Fruit fly (Drosophila melanogaster) whole organism, embryonic: ENCODE results near the gene Hecw.

ENCODE experiments used
- Atf3 ChIP-seq: fragments of 200-800 bp; sonication (Bioruptor generic); optimal IDR thresholded peaks from 3 replicates; lab custom pipeline; 2016; ENCODE audit warnings: missing biosample characterization, missing genetic modification characterization
- CG10366 ChIP-seq: fragments of 200-800 bp; sonication (Bioruptor generic); IDR thresholded peaks from 2 replicates; pipeline ENCODE4 v1.3.6; 2022; ENCODE audit warnings: missing biosample characterization, missing genetic modification characterization
- CG12236 ChIP-seq: fragments of 200-800 bp; sonication (Bioruptor generic); optimal IDR thresholded peaks from 2 replicates; lab custom pipeline; 2016; ENCODE audit warnings: missing biosample characterization, missing genetic modification characterization
- CG14710 ChIP-seq: fragments of 200-800 bp; sonication (Bioruptor generic); optimal IDR thresholded peaks from 3 replicates; lab custom pipeline; 2019; ENCODE audit warnings: missing biosample characterization, mild to moderate bottlenecking, missing genetic modification characterization, moderate library complexity
- CG15073 ChIP-seq: fragments of 200-800 bp; sonication (Bioruptor generic); optimal IDR thresholded peaks from 2 replicates; lab custom pipeline; 2016; ENCODE audit warnings: missing biosample characterization, missing genetic modification characterization
- CG1529 ChIP-seq: fragments of 200-800 bp; sonication (Bioruptor generic); optimal IDR thresholded peaks from 3 replicates; lab custom pipeline; 2018; ENCODE audit warnings: missing biosample characterization, missing genetic modification characterization
- CG15514 ChIP-seq: fragments of 200-800 bp; sonication (Bioruptor generic); optimal IDR thresholded peaks from 3 replicates; lab custom pipeline; 2017; ENCODE audit warnings: missing biosample characterization, missing genetic modification characterization, mild to moderate bottlenecking, moderate library complexity, missing genetic modification reagents
- CG15696 ChIP-seq: fragments of 200-800 bp; sonication (Bioruptor generic); optimal IDR thresholded peaks from 2 replicates; lab custom pipeline; 2019; ENCODE audit warnings: missing biosample characterization, mild to moderate bottlenecking, missing genetic modification characterization, moderate library complexity
- CG16813 ChIP-seq: fragments of 200-800 bp; sonication (Bioruptor generic); IDR thresholded peaks from 3 replicates; pipeline ENCODE4 v1.3.6; 2022; ENCODE audit warnings: missing biosample characterization, missing genetic modification characterization; ENCODE audit not compliant: partially characterized antibody
- CG1792 ChIP-seq: fragments of 200-800 bp; sonication (Bioruptor generic); optimal IDR thresholded peaks from 2 replicates; lab custom pipeline; 2016; ENCODE audit warnings: missing biosample characterization, missing genetic modification characterization
- CG30403 ChIP-seq: fragments of 200-800 bp; sonication (Bioruptor generic); optimal IDR thresholded peaks from 3 replicates; lab custom pipeline; 2016; ENCODE audit warnings: missing biosample characterization, missing genetic modification characterization
- CG31224 ChIP-seq: fragments of 200-800 bp; sonication (Bioruptor generic); IDR thresholded peaks from 2 replicates; pipeline ENCODE4 v1.3.6; 2022; ENCODE audit warnings: missing biosample characterization, missing genetic modification characterization
- CG4360 ChIP-seq: fragments of 200-800 bp; sonication (Bioruptor generic); IDR thresholded peaks from 2 replicates; pipeline ENCODE4 v1.3.6; 2022; ENCODE audit warnings: missing biosample characterization, missing genetic modification characterization
- CG7786 ChIP-seq: fragments of 200-800 bp; sonication (Bioruptor generic); optimal IDR thresholded peaks from 2 replicates; lab custom pipeline; 2016; ENCODE audit warnings: missing biosample characterization, missing genetic modification characterization
- CHES-1-like ChIP-seq: fragments of 200-800 bp; sonication (Bioruptor generic); optimal IDR thresholded peaks from 2 replicates; lab custom pipeline; 2016; ENCODE audit warnings: missing biosample characterization, missing genetic modification characterization
- D ChIP-seq, 2 experiments: fragments of 200-800 bp in 1 of 2; fragments of >200 bp in 1 of 2; sonication (Bioruptor generic) in 1 of 2; optimal IDR thresholded peaks; 2 replicates in 1 of 2; 3 replicates in 1 of 2; lab custom pipeline; 2017; ENCODE audit warnings: mild to moderate bottlenecking in 1 of 2, missing biosample characterization in 1 of 2, missing genetic modification characterization in 1 of 2, missing genetic modification reagents in 1 of 2
- Dip3 ChIP-seq: fragments of 200-800 bp; sonication (Bioruptor generic); optimal IDR thresholded peaks from 3 replicates; lab custom pipeline; 2016; ENCODE audit warnings: missing biosample characterization, missing genetic modification characterization
- Drgx ChIP-seq: fragments of 200-800 bp; sonication (Bioruptor generic); IDR thresholded peaks from 2 replicates; pipeline ENCODE4 v1.3.6; 2022; ENCODE audit warnings: missing biosample characterization, missing genetic modification characterization
- Elba2 ChIP-seq: fragments of 200-800 bp; sonication (Bioruptor generic); optimal IDR thresholded peaks from 3 replicates; lab custom pipeline; 2016; ENCODE audit warnings: missing biosample characterization, missing genetic modification characterization
- Lim3 ChIP-seq: fragments of 200-800 bp; sonication (Bioruptor generic); IDR thresholded peaks from 2 replicates; pipeline ENCODE4 v1.3.6; 2022; ENCODE audit warnings: missing biosample characterization, missing genetic modification characterization
- Nf-YB ChIP-seq: fragments of 200-800 bp; sonication (Bioruptor generic); optimal IDR thresholded peaks from 3 replicates; lab custom pipeline; 2019; ENCODE audit warnings: missing biosample characterization, mild to moderate bottlenecking, missing genetic modification characterization, moderate library complexity
- Rfx ChIP-seq: fragments of 200-800 bp; sonication (Bioruptor generic); IDR thresholded peaks from 2 replicates; pipeline ENCODE4 v1.3.6; 2022; ENCODE audit warnings: missing biosample characterization, missing genetic modification characterization
- Six4 ChIP-seq: fragments of 200-800 bp; sonication (Bioruptor generic); optimal IDR thresholded peaks from 2 replicates; lab custom pipeline; 2016; ENCODE audit warnings: missing biosample characterization, missing genetic modification characterization
- Sox100B ChIP-seq: fragments of 200-800 bp; sonication (Bioruptor generic); optimal IDR thresholded peaks from 3 replicates; lab custom pipeline; 2018; ENCODE audit warnings: missing biosample characterization, mild to moderate bottlenecking, missing genetic modification characterization
- Trl ChIP-seq, 3 experiments: fragments of >200 bp in 2 of 3; fragments of 200-800 bp in 1 of 3; sonication (Bioruptor generic) in 1 of 3; optimal IDR thresholded peaks; 2 replicates in 1 of 3; 3 replicates in 2 of 3; lab custom pipeline; 2016 to 2017; ENCODE audit warnings: missing biosample characterization in 1 of 3, missing genetic modification characterization in 1 of 3
- bcd ChIP-seq: fragments of 200-800 bp; sonication (Bioruptor generic); optimal IDR thresholded peaks from 2 replicates; lab custom pipeline; 2017; ENCODE audit warnings: missing biosample characterization, mild to moderate bottlenecking, missing genetic modification characterization
- br ChIP-seq: fragments of >200 bp; optimal IDR thresholded peaks from 2 replicates; lab custom pipeline; 2017
- bsh ChIP-seq, 2 experiments: fragments of 200-800 bp; sonication (Bioruptor generic); optimal IDR thresholded peaks; 2 replicates each; lab custom pipeline; 2017 to 2018; ENCODE audit warnings: mild to moderate bottlenecking in 2 of 2, missing biosample characterization in 2 of 2, missing genetic modification characterization in 2 of 2, moderate library complexity in 1 of 2
- cad ChIP-seq: fragments of >200 bp; optimal IDR thresholded peaks from 2 replicates; lab custom pipeline; 2017; ENCODE audit warnings: missing biosample characterization, missing genetic modification characterization
- ci ChIP-seq: fragments of 200-800 bp; sonication (Bioruptor generic); IDR thresholded peaks from 3 replicates; pipeline ENCODE4 v1.3.6; 2022; ENCODE audit warnings: missing biosample characterization, missing genetic modification characterization
- cwo ChIP-seq: fragments of 200-800 bp; sonication (Bioruptor generic); optimal IDR thresholded peaks from 3 replicates; lab custom pipeline; 2017; ENCODE audit warnings: missing biosample characterization, missing genetic modification characterization, mild to moderate bottlenecking, moderate library complexity, missing genetic modification reagents
- ewg ChIP-seq: fragments of 200-800 bp; sonication (Bioruptor generic); optimal IDR thresholded peaks from 3 replicates; lab custom pipeline; 2017; ENCODE audit warnings: mild to moderate bottlenecking, missing biosample characterization, missing genetic modification reagents, missing genetic modification characterization
- exex ChIP-seq: fragments of 200-800 bp; sonication (Bioruptor generic); optimal IDR thresholded peaks from 4 replicates; lab custom pipeline; 2018; ENCODE audit warnings: missing biosample characterization, mild to moderate bottlenecking, missing genetic modification characterization, moderate library complexity
- fru ChIP-seq: fragments of >200 bp; optimal IDR thresholded peaks from 2 replicates; lab custom pipeline; 2017
- fu2 ChIP-seq: fragments of 200-800 bp; sonication (Bioruptor generic); optimal IDR thresholded peaks from 2 replicates; lab custom pipeline; 2016; ENCODE audit warnings: missing biosample characterization, missing genetic modification characterization
- ind ChIP-seq: fragments of 200-800 bp; sonication (Bioruptor generic); optimal IDR thresholded peaks from 3 replicates; lab custom pipeline; 2016; ENCODE audit warnings: missing biosample characterization, missing genetic modification characterization
- kah ChIP-seq: fragments of 200-800 bp; sonication (Bioruptor generic); optimal IDR thresholded peaks from 2 replicates; lab custom pipeline; 2018; ENCODE audit warnings: missing biosample characterization, mild to moderate bottlenecking, missing genetic modification characterization
- ken ChIP-seq: fragments of 200-800 bp; sonication (Bioruptor generic); IDR thresholded peaks from 3 replicates; pipeline ENCODE4 v1.3.6; 2022; ENCODE audit warnings: missing biosample characterization, missing genetic modification characterization
- klu ChIP-seq: fragments of 200-800 bp; sonication (Bioruptor generic); IDR thresholded peaks from 2 replicates; pipeline ENCODE4 v1.3.6; 2022; ENCODE audit warnings: missing biosample characterization, missing genetic modification characterization
- lola ChIP-seq, 3 experiments: fragments of >200 bp in 2 of 3; fragments of 200-800 bp in 1 of 3; sonication (Bioruptor generic) in 1 of 3; optimal IDR thresholded peaks; 2 replicates each; lab custom pipeline; 2017 to 2019; ENCODE audit warnings: missing biosample characterization in 3 of 3, missing genetic modification characterization in 3 of 3, mild to moderate bottlenecking in 1 of 3, moderate library complexity in 1 of 3
- lov ChIP-seq, 2 experiments: fragments of 200-800 bp in 1 of 2; fragments of >200 bp in 1 of 2; sonication (Bioruptor generic) in 1 of 2; IDR thresholded peaks in 1 of 2; optimal IDR thresholded peaks in 1 of 2; 2 replicates in 1 of 2; 3 replicates in 1 of 2; pipeline versions ENCODE4 v1.3.6 to Lab custom; 2017 to 2022; ENCODE audit warnings: missing biosample characterization in 1 of 2, missing genetic modification characterization in 1 of 2
- nau ChIP-seq: fragments of 200-800 bp; sonication (Bioruptor generic); optimal IDR thresholded peaks from 3 replicates; lab custom pipeline; 2017; ENCODE audit warnings: missing biosample characterization, mild to moderate bottlenecking, missing genetic modification characterization, missing genetic modification reagents
- pb ChIP-seq: fragments of 200-800 bp; sonication (Bioruptor generic); optimal IDR thresholded peaks from 3 replicates; lab custom pipeline; 2016; ENCODE audit warnings: missing biosample characterization, missing genetic modification characterization
- prd ChIP-seq, 3 experiments: fragments of >200 bp in 2 of 3; fragments of 200-800 bp in 1 of 3; sonication (Bioruptor generic) in 1 of 3; optimal IDR thresholded peaks in 2 of 3; IDR thresholded peaks in 1 of 3; 2 replicates in 2 of 3; 3 replicates in 1 of 3; pipeline versions ENCODE4 v1.3.6 to Lab custom; 2017 to 2022; ENCODE audit warnings: missing biosample characterization in 1 of 3, missing genetic modification characterization in 1 of 3
- rib ChIP-seq: fragments of 200-800 bp; sonication (Bioruptor generic); IDR thresholded peaks from 2 replicates; pipeline ENCODE4 v1.3.6; 2022; ENCODE audit warnings: missing biosample characterization, missing genetic modification characterization
- row ChIP-seq: fragments of 200-800 bp; sonication (Bioruptor generic); IDR thresholded peaks from 3 replicates; pipeline ENCODE4 v1.3.6; 2022; ENCODE audit warnings: missing biosample characterization, missing genetic modification characterization
- salm ChIP-seq: fragments of 200-800 bp; sonication (Bioruptor generic); optimal IDR thresholded peaks from 2 replicates; lab custom pipeline; 2018; ENCODE audit warnings: missing biosample characterization, mild to moderate bottlenecking, missing genetic modification characterization
- sisA ChIP-seq: fragments of 200-800 bp; sonication (Bioruptor generic); IDR thresholded peaks from 2 replicates; pipeline ENCODE4 v1.3.6; 2022; ENCODE audit warnings: missing biosample characterization, missing genetic modification characterization

Gene Hecw

DNA sequence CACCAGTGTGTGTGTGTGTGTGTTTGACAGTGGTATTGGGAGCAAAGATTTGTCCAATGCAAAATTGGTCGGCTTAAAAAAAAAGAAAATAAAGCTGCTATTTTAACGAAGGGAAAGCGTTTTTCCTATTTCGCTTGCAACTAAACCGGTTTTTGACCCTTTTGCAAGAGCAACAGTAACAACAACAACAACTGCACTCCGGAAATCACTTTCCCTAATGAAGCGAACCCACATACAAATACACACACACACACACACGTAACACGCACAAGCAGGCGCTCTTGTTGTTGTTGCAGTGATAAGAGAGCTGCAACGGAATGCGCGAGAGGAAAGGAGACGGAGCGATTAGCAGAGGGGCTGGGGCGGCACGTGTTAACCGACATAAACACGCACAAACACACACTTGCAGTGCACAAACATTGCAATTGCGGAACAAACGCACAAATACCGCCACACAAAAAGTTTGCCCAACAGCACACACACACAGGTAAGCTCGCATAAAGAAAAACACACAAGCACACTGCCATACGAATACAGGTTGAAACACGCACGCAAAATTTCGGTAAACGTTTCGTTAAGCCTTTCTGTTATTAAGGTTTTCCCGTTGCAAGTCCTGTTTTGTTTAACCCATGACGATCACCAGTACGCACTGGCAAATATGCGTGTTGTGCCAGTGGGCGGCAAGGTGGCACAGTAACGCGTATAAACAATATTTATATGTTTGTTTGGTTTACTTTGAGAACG, 49.5 kb downstream of the Hecw start (continued):
- TF ChIP-seq CG31224, result no peak
- no peak for TF ChIP-seq fu2
- peak; percentile 5; the same call in 1 of the 3 replicates for TF ChIP-seq ken
- TF ChIP-seq CG15514 (GFP tag; lab: Kevin White, UChicago), result no peak
- no peak for TF ChIP-seq CG14710 (tag; lab: Kevin White, UChicago)
- TF ChIP-seq bsh (GFP tag; optimal IDR thresholded peaks at IDR 0.05; lab: Kevin White, UChicago), result no peak
- TF ChIP-seq CG12236 (GFP tag; lab: Kevin White, UChicago), result no peak
- no peak for TF ChIP-seq prd (optimal IDR thresholded peaks at IDR 0.05; lab: Kevin White, UChicago)
- TF ChIP-seq prd (GFP tag; IDR thresholded peaks at IDR 0.05; lab: Robert Waterston, UW), result 0 out of 3 replicates have a peak, but pooled peaks have one; percentile 14
- no peak for TF ChIP-seq Nf-YB (GFP tag; lab: Kevin White, UChicago)
- no peak for TF ChIP-seq CG15696 (tag; lab: Kevin White, UChicago)
- no peak for TF ChIP-seq klu
- TF ChIP-seq br (lab: Kevin White, UChicago), result no peak
- TF ChIP-seq ewg, result no peak
- no peak for TF ChIP-seq CG10366 (GFP tag; lab: Robert Waterston, UW)
- no peak for TF ChIP-seq sisA (GFP tag; lab: Robert Waterston, UW)
- TF ChIP-seq lola (GFP tag; optimal IDR thresholded peaks at IDR 0.05; lab: Kevin White, UChicago), result no peak
- TF ChIP-seq ind (GFP tag; lab: Kevin White, UChicago), result no peak
- TF ChIP-seq D (optimal IDR thresholded peaks at IDR 0.05; lab: Kevin White, UChicago), result no peak
- TF ChIP-seq D (GFP tag; optimal IDR thresholded peaks at IDR 0.05; lab: Kevin White, UChicago), result peak; percentile 9
- no peak for TF ChIP-seq CHES-1-like (GFP tag; lab: Kevin White, UChicago)
- peak; percentile 5 for TF ChIP-seq CG1529 (GFP tag; lab: Kevin White, UChicago)
- peak; percentile 39 for TF ChIP-seq Drgx (GFP tag; lab: Robert Waterston, UW)
- 0 out of 3 replicates have a peak, but pooled peaks have one; percentile 12 for TF ChIP-seq row (GFP tag; lab: Robert Waterston, UW)
- no peak for TF ChIP-seq cad (GFP tag; lab: Kevin White, UChicago)
- TF ChIP-seq Six4 (GFP tag; lab: Kevin White, UChicago), result no peak
- TF ChIP-seq ci, result peak; percentile 30; the same call in 1 of the 3 replicates
- no peak for TF ChIP-seq CG1792
- TF ChIP-seq bcd (GFP tag; lab: Kevin White, UChicago), result no peak
- TF ChIP-seq nau, result peak; percentile 5
- TF ChIP-seq CG16813 (GFP tag; lab: Robert Waterston, UW), result no peak
- no peak for TF ChIP-seq fru (lab: Kevin White, UChicago)
- no peak for TF ChIP-seq CG7786
- TF ChIP-seq Elba2 (GFP tag; lab: Kevin White, UChicago), result no peak
- TF ChIP-seq salm (tag; lab: Kevin White, UChicago), result peak; percentile 1
- no peak for TF ChIP-seq Rfx
- TF ChIP-seq rib (GFP tag; lab: Robert Waterston, UW), result no peak
- no peak for TF ChIP-seq CG30403 (GFP tag; lab: Kevin White, UChicago)
- TF ChIP-seq pb, result no peak
- TF ChIP-seq cwo (GFP tag; lab: Kevin White, UChicago), result no peak
- TF ChIP-seq Trl (optimal IDR thresholded peaks at IDR 0.05; lab: Kevin White, UChicago), result no peak
- TF ChIP-seq Trl (GFP tag; optimal IDR thresholded peaks at IDR 0.05; lab: Kevin White, UChicago), result no peak
- no peak for TF ChIP-seq Atf3
- TF ChIP-seq kah, result peak; percentile 28
- TF ChIP-seq CG15073, result no peak
- TF ChIP-seq exex (tag; lab: Kevin White, UChicago), result no peak
- TF ChIP-seq Sox100B (GFP tag; lab: Kevin White, UChicago), result no peak
- no peak for TF ChIP-seq Lim3 (GFP tag; lab: Robert Waterston, UW)
- TF ChIP-seq Dip3 (GFP tag; lab: Kevin White, UChicago), result no peak
- TF ChIP-seq lov (optimal IDR thresholded peaks at IDR 0.05; lab: Kevin White, UChicago), result no peak
- TF ChIP-seq lov (GFP tag; IDR thresholded peaks at IDR 0.05; lab: Robert Waterston, UW), result no peak
- TF ChIP-seq CG4360 (GFP tag; lab: Robert Waterston, UW), result peak; percentile 99
